Fruit fly (Drosophila melanogaster) whole organism, embryonic: ENCODE measurements around the gene MRG15.

Experiments
- Adf1 ChIP-seq: fragments of 200-800 bp; sonication (Bioruptor generic); IDR thresholded peaks from 2 replicates; pipeline ENCODE4 v1.3.6; 2022; ENCODE audit warnings: missing biosample characterization, missing genetic modification characterization
- Atf3 ChIP-seq: fragments of 200-800 bp; sonication (Bioruptor generic); optimal IDR thresholded peaks from 3 replicates; lab custom pipeline; 2016; ENCODE audit warnings: missing biosample characterization, missing genetic modification characterization
- Atf6 ChIP-seq: fragments of 200-800 bp; sonication (Bioruptor generic); IDR thresholded peaks from 2 replicates; pipeline ENCODE4 v1.3.6; 2022; ENCODE audit warnings: missing biosample characterization, missing genetic modification characterization
- CG10431 ChIP-seq: fragments of 200-800 bp; sonication (Bioruptor generic); optimal IDR thresholded peaks from 3 replicates; lab custom pipeline; 2018; ENCODE audit warnings: missing biosample characterization, mild to moderate bottlenecking, missing genetic modification characterization
- CG11085 ChIP-seq: fragments of 200-800 bp; sonication (Bioruptor generic); IDR thresholded peaks from 2 replicates; pipeline ENCODE4 v1.3.6; 2022; ENCODE audit warnings: missing biosample characterization, missing genetic modification characterization
- CG12236 ChIP-seq: fragments of 200-800 bp; sonication (Bioruptor generic); optimal IDR thresholded peaks from 2 replicates; lab custom pipeline; 2016; ENCODE audit warnings: missing biosample characterization, missing genetic modification characterization
- CG14965 ChIP-seq: fragments of 200-800 bp; sonication (Bioruptor generic); optimal IDR thresholded peaks from 2 replicates; lab custom pipeline; 2016; ENCODE audit warnings: missing biosample characterization, missing genetic modification characterization, borderline replicate concordance
- CG1603 ChIP-seq: fragments of 200-800 bp; sonication (Bioruptor generic); optimal IDR thresholded peaks from 2 replicates; lab custom pipeline; 2019; ENCODE audit warnings: missing biosample characterization, mild to moderate bottlenecking, missing genetic modification characterization, moderate library complexity
- CG16813 ChIP-seq: fragments of 200-800 bp; sonication (Bioruptor generic); IDR thresholded peaks from 3 replicates; pipeline ENCODE4 v1.3.6; 2022; ENCODE audit warnings: missing biosample characterization, missing genetic modification characterization; ENCODE audit not compliant: partially characterized antibody
- CG16815 ChIP-seq: fragments of 200-800 bp; sonication (Bioruptor generic); optimal IDR thresholded peaks from 3 replicates; lab custom pipeline; 2017; ENCODE audit warnings: missing biosample characterization, mild to moderate bottlenecking, missing genetic modification characterization
- CG17359 ChIP-seq: fragments of 200-800 bp; sonication (Bioruptor generic); optimal IDR thresholded peaks from 3 replicates; lab custom pipeline; 2018; ENCODE audit warnings: missing biosample characterization, mild to moderate bottlenecking, missing genetic modification characterization, moderate library complexity
- CG18619 ChIP-seq: fragments of 200-800 bp; sonication (Bioruptor generic); optimal IDR thresholded peaks from 3 replicates; lab custom pipeline; 2017; ENCODE audit warnings: missing biosample characterization, mild to moderate bottlenecking, missing genetic modification characterization
- CG30403 ChIP-seq: fragments of 200-800 bp; sonication (Bioruptor generic); optimal IDR thresholded peaks from 3 replicates; lab custom pipeline; 2016; ENCODE audit warnings: missing biosample characterization, missing genetic modification characterization
- CG3065 ChIP-seq: fragments of 200-800 bp; sonication (Bioruptor generic); optimal IDR thresholded peaks from 2 replicates; lab custom pipeline; 2016; ENCODE audit warnings: missing biosample characterization, missing genetic modification characterization
- CG6272 ChIP-seq: fragments of 200-800 bp; sonication (Bioruptor generic); IDR thresholded peaks from 2 replicates; pipeline ENCODE4 v1.3.6; 2022; ENCODE audit warnings: missing biosample characterization, missing genetic modification characterization
- CG6683 ChIP-seq: fragments of 200-800 bp; sonication (Bioruptor generic); optimal IDR thresholded peaks from 2 replicates; lab custom pipeline; 2017; ENCODE audit warnings: missing biosample characterization, mild to moderate bottlenecking, missing genetic modification characterization, missing genetic modification reagents
- CG6813 ChIP-seq: fragments of 200-800 bp; sonication (Bioruptor generic); optimal IDR thresholded peaks from 2 replicates; lab custom pipeline; 2017; ENCODE audit warnings: missing biosample characterization, missing genetic modification characterization, mild to moderate bottlenecking, moderate library complexity, missing genetic modification reagents
- CG7963 ChIP-seq: fragments of 200-800 bp; sonication (Bioruptor generic); IDR thresholded peaks from 3 replicates; pipeline ENCODE4 v1.3.6; 2022; ENCODE audit warnings: missing biosample characterization, missing genetic modification characterization; ENCODE audit not compliant: partially characterized antibody
- D19B ChIP-seq: fragments of 200-800 bp; sonication (Bioruptor generic); optimal IDR thresholded peaks from 2 replicates; lab custom pipeline; 2017; ENCODE audit warnings: missing biosample characterization, mild to moderate bottlenecking, missing genetic modification characterization
- Dip2 ChIP-seq: fragments of 200-800 bp; sonication (Bioruptor generic); IDR thresholded peaks from 2 replicates; pipeline ENCODE4 v1.3.6; 2022; ENCODE audit warnings: missing biosample characterization, missing genetic modification characterization
- Dll ChIP-seq: fragments of 200-800 bp; sonication (Bioruptor generic); IDR thresholded peaks from 4 replicates; pipeline ENCODE4 v1.3.6; 2022; ENCODE audit warnings: missing biosample characterization, missing genetic modification characterization; ENCODE audit not compliant: partially characterized antibody
- Hand ChIP-seq: fragments of 200-800 bp; sonication (Bioruptor generic); optimal IDR thresholded peaks from 2 replicates; lab custom pipeline; 2017; ENCODE audit warnings: mild to moderate bottlenecking, missing biosample characterization, missing genetic modification reagents, missing genetic modification characterization
- Med ChIP-seq: fragments of 200-800 bp; sonication (Bioruptor generic); peaks from one replicate; lab custom pipeline; 2016; ENCODE audit warnings: missing biosample characterization, missing genetic modification characterization, mild to moderate bottlenecking, inconsistent platforms, moderate library complexity
- Myb ChIP-seq: fragments of 200-800 bp; sonication (Bioruptor generic); optimal IDR thresholded peaks from 2 replicates; lab custom pipeline; 2016; ENCODE audit warnings: missing biosample characterization, missing genetic modification characterization
- NC2β ChIP-seq: fragments of 200-800 bp; sonication (Bioruptor generic); optimal IDR thresholded peaks from 2 replicates; lab custom pipeline; 2016; ENCODE audit warnings: missing biosample characterization, missing genetic modification characterization
- Opbp ChIP-seq: fragments of 200-800 bp; sonication (Bioruptor generic); IDR thresholded peaks from 3 replicates; pipeline ENCODE4 v1.3.6; 2022; ENCODE audit warnings: missing biosample characterization, missing genetic modification characterization; ENCODE audit not compliant: partially characterized antibody
- Trl ChIP-seq, 3 experiments: fragments of >200 bp in 2 of 3; fragments of 200-800 bp in 1 of 3; sonication (Bioruptor generic) in 1 of 3; optimal IDR thresholded peaks; 2 replicates in 1 of 3; 3 replicates in 2 of 3; lab custom pipeline; 2016 to 2017; ENCODE audit warnings: missing biosample characterization in 1 of 3, missing genetic modification characterization in 1 of 3
- abd-A ChIP-seq: fragments of 200-800 bp; sonication (Bioruptor generic); optimal IDR thresholded peaks from 3 replicates; lab custom pipeline; 2019; ENCODE audit warnings: missing biosample characterization, mild to moderate bottlenecking, missing genetic modification characterization, moderate library complexity
- aop ChIP-seq: fragments of 200-800 bp; sonication (Bioruptor generic); IDR thresholded peaks from 2 replicates; pipeline ENCODE4 v1.3.6; 2022; ENCODE audit warnings: missing biosample characterization, missing genetic modification characterization
- ash1 ChIP-seq: fragments of 200-800 bp; sonication (Bioruptor generic); optimal IDR thresholded peaks from 2 replicates; lab custom pipeline; 2018; ENCODE audit warnings: missing biosample characterization, mild to moderate bottlenecking, missing genetic modification characterization
- caup ChIP-seq: fragments of 200-800 bp; sonication (Bioruptor generic); optimal IDR thresholded peaks from 3 replicates; lab custom pipeline; 2017; ENCODE audit warnings: missing biosample characterization, mild to moderate bottlenecking, missing genetic modification characterization, moderate library complexity; ENCODE audit not compliant: severe bottlenecking
- chinmo ChIP-seq: fragments of 200-800 bp; sonication (Bioruptor generic); IDR thresholded peaks from 4 replicates; pipeline ENCODE4 v1.3.6; 2022; ENCODE audit warnings: missing biosample characterization, missing genetic modification characterization; ENCODE audit not compliant: partially characterized antibody
- croc ChIP-seq: fragments of 200-800 bp; sonication (Bioruptor generic); conservative IDR thresholded peaks from 3 replicates; pipeline ENCODE4 v1.3.6; 2022; ENCODE audit warnings: missing biosample characterization, missing genetic modification characterization
- disco-r ChIP-seq: fragments of 200-800 bp; sonication (Bioruptor generic); optimal IDR thresholded peaks from 2 replicates; lab custom pipeline; 2016; ENCODE audit warnings: missing biosample characterization, missing genetic modification characterization
- dmrt99B ChIP-seq: fragments of 200-800 bp; sonication (Bioruptor generic); optimal IDR thresholded peaks from 2 replicates; lab custom pipeline; 2018; ENCODE audit warnings: missing biosample characterization, mild to moderate bottlenecking, missing genetic modification characterization, moderate library complexity
- emc ChIP-seq: fragments of 200-800 bp; sonication (Bioruptor generic); optimal IDR thresholded peaks from 2 replicates; lab custom pipeline; 2016; ENCODE audit warnings: missing biosample characterization, missing genetic modification characterization
- fd64A ChIP-seq: fragments of 200-800 bp; sonication (Bioruptor generic); optimal IDR thresholded peaks from 3 replicates; lab custom pipeline; 2018; ENCODE audit warnings: missing biosample characterization, mild to moderate bottlenecking, missing genetic modification characterization
- ftz-f1 ChIP-seq: fragments of 200-800 bp; sonication (Bioruptor generic); optimal IDR thresholded peaks from 2 replicates; lab custom pipeline; 2016; ENCODE audit warnings: missing biosample characterization, missing genetic modification characterization
- ham ChIP-seq: fragments of 200-800 bp; sonication (Bioruptor generic); IDR thresholded peaks from 2 replicates; pipeline ENCODE4 v1.3.6; 2022; ENCODE audit warnings: missing biosample characterization, missing genetic modification characterization
- her ChIP-seq: fragments of 200-800 bp; sonication (Bioruptor generic); optimal IDR thresholded peaks from 2 replicates; lab custom pipeline; 2016; ENCODE audit warnings: missing biosample characterization, missing genetic modification characterization
- hkb ChIP-seq, 2 experiments: fragments of 200-800 bp in 1 of 2; fragments of >200 bp in 1 of 2; sonication (Bioruptor generic) in 1 of 2; IDR thresholded peaks in 1 of 2; optimal IDR thresholded peaks in 1 of 2; 2 replicates each; pipeline versions ENCODE4 v1.3.6 to Lab custom; 2017 to 2022; ENCODE audit warnings: missing biosample characterization in 1 of 2, missing genetic modification characterization in 1 of 2
- hth ChIP-seq: fragments of >200 bp; optimal IDR thresholded peaks from 2 replicates; lab custom pipeline; 2017; ENCODE audit warnings: inconsistent platforms
- klu ChIP-seq: fragments of 200-800 bp; sonication (Bioruptor generic); IDR thresholded peaks from 2 replicates; pipeline ENCODE4 v1.3.6; 2022; ENCODE audit warnings: missing biosample characterization, missing genetic modification characterization
- lmd ChIP-seq: fragments of 200-800 bp; sonication (Bioruptor generic); IDR thresholded peaks from 2 replicates; pipeline ENCODE4 v1.3.6; 2022; ENCODE audit warnings: missing biosample characterization, missing genetic modification characterization
- lola ChIP-seq, 3 experiments: fragments of >200 bp in 2 of 3; fragments of 200-800 bp in 1 of 3; sonication (Bioruptor generic) in 1 of 3; optimal IDR thresholded peaks; 2 replicates each; lab custom pipeline; 2017 to 2019; ENCODE audit warnings: missing biosample characterization in 3 of 3, missing genetic modification characterization in 3 of 3, mild to moderate bottlenecking in 1 of 3, moderate library complexity in 1 of 3
- mam ChIP-seq: fragments of 200-800 bp; sonication (Bioruptor generic); optimal IDR thresholded peaks from 3 replicates; lab custom pipeline; 2016; ENCODE audit warnings: missing biosample characterization, missing genetic modification characterization
- phol ChIP-seq: fragments of 200-800 bp; sonication (Bioruptor generic); optimal IDR thresholded peaks from 3 replicates; lab custom pipeline; 2018; ENCODE audit warnings: missing biosample characterization, mild to moderate bottlenecking, missing genetic modification characterization, moderate library complexity
- tio ChIP-seq: fragments of 200-800 bp; sonication (Bioruptor generic); optimal IDR thresholded peaks from 2 replicates; lab custom pipeline; 2017; ENCODE audit warnings: missing biosample characterization, missing genetic modification characterization, inconsistent platforms
- trh ChIP-seq: fragments of 200-800 bp; sonication (Bioruptor generic); optimal IDR thresholded peaks from 2 replicates; lab custom pipeline; 2016; ENCODE audit warnings: missing biosample characterization, missing genetic modification characterization
- vvl ChIP-seq: fragments of 200-800 bp; sonication (Bioruptor generic); IDR thresholded peaks from 2 replicates; pipeline ENCODE4 v1.3.6; 2022; ENCODE audit warnings: missing biosample characterization, missing genetic modification characterization
- yki ChIP-seq: fragments of >200 bp; optimal IDR thresholded peaks from 3 replicates; lab custom pipeline; 2018

MRG15 gene

dm6 chr3R:15286693-15287041 lies 8.8 kb upstream of the MRG15 start (continued):
- no peak for TF ChIP-seq croc (GFP tag; lab: Robert Waterston, UW)
- no peak for TF ChIP-seq CG30403
- peak; percentile 17 for TF ChIP-seq ftz-f1
- no peak for TF ChIP-seq NC2β (GFP tag; lab: Kevin White, UChicago)
- TF ChIP-seq lmd (GFP tag; lab: Robert Waterston, UW): no peak
- TF ChIP-seq CG3065 (GFP tag; lab: Kevin White, UChicago): no peak
- no peak for TF ChIP-seq CG14965 (GFP tag; lab: Kevin White, UChicago)
- TF ChIP-seq Atf6: no peak
- peak; percentile 88 to 92 for TF ChIP-seq Trl (optimal IDR thresholded peaks at IDR 0.05; lab: Kevin White, UChicago)
- TF ChIP-seq Trl (GFP tag; optimal IDR thresholded peaks at IDR 0.05; lab: Kevin White, UChicago): peak; percentile 38
- no peak for TF ChIP-seq hkb (optimal IDR thresholded peaks at IDR 0.05; lab: Kevin White, UChicago)
- TF ChIP-seq hkb (GFP tag; IDR thresholded peaks at IDR 0.05; lab: Robert Waterston, UW): no peak
- TF ChIP-seq Opbp (GFP tag; lab: Robert Waterston, UW): no peak
- TF ChIP-seq dmrt99B: no peak
- no peak for TF ChIP-seq fd64A (GFP tag; lab: Kevin White, UChicago)
- no peak for TF ChIP-seq ash1 (GFP tag; lab: Kevin White, UChicago)
- TF ChIP-seq CG1603: no peak
- no peak for TF ChIP-seq mam (GFP tag; lab: Kevin White, UChicago)
- no peak for TF ChIP-seq vvl (GFP tag; lab: Robert Waterston, UW)
- no peak for TF ChIP-seq CG7963 (GFP tag; lab: Robert Waterston, UW)
- no peak for TF ChIP-seq chinmo (GFP tag; lab: Robert Waterston, UW)
- no peak for TF ChIP-seq abd-A (tag; lab: Kevin White, UChicago)
- TF ChIP-seq CG16815 (GFP tag; lab: Kevin White, UChicago): no peak
- TF ChIP-seq Myb (GFP tag; lab: Kevin White, UChicago): no peak
- TF ChIP-seq CG17359 (tag; lab: Kevin White, UChicago): no peak
- no peak for TF ChIP-seq aop (GFP tag; lab: Robert Waterston, UW)
- no peak for TF ChIP-seq D19B
- no peak for TF ChIP-seq CG6272
- no peak for TF ChIP-seq Adf1 (GFP tag; lab: Robert Waterston, UW)
- no peak for TF ChIP-seq emc (GFP tag; lab: Kevin White, UChicago)
- no peak for TF ChIP-seq CG10431
- no peak for TF ChIP-seq CG11085 (GFP tag; lab: Robert Waterston, UW)
- TF ChIP-seq lola (GFP tag; optimal IDR thresholded peaks at IDR 0.05; lab: Kevin White, UChicago): no peak
- no peak for TF ChIP-seq CG18619 (GFP tag; lab: Kevin White, UChicago)
- TF ChIP-seq tio (GFP tag; lab: Kevin White, UChicago): no peak
- no peak for TF ChIP-seq CG6683 (GFP tag; lab: Kevin White, UChicago)
- TF ChIP-seq Dip2: no peak
- TF ChIP-seq disco-r (GFP tag; lab: Kevin White, UChicago): no peak
- TF ChIP-seq Hand (GFP tag; lab: Kevin White, UChicago): no peak
- no peak for TF ChIP-seq klu (GFP tag; lab: Robert Waterston, UW)
- TF ChIP-seq CG6813 (GFP tag; lab: Kevin White, UChicago): no peak
- TF ChIP-seq phol (tag; lab: Kevin White, UChicago): peak; percentile 53
- TF ChIP-seq ham (GFP tag; lab: Robert Waterston, UW): no peak
- TF ChIP-seq Dll (GFP tag; lab: Robert Waterston, UW): no peak
- TF ChIP-seq CG12236 (GFP tag; lab: Kevin White, UChicago): no peak
- peak; percentile 64 for TF ChIP-seq Med (GFP tag; lab: Kevin White, UChicago)
- TF ChIP-seq Atf3: no peak
- TF ChIP-seq caup (GFP tag; lab: Kevin White, UChicago): no peak
- TF ChIP-seq yki (lab: Kevin White, UChicago): peak; percentile 87
- no peak for TF ChIP-seq trh (GFP tag; lab: Kevin White, UChicago)
- no peak for TF ChIP-seq hth (lab: Kevin White, UChicago)
- no peak for TF ChIP-seq CG16813 (GFP tag; lab: Robert Waterston, UW)
- TF ChIP-seq her (GFP tag; lab: Kevin White, UChicago): no peak
